Worm (Caenorhabditis elegans) whole organism, late embryonic: ENCODE results near the gene lst-2.
A peak's percentile ranks its signal among the peaks of the same experiment; 100 is the strongest.

Experiments
- C38D4.7 ChIP-seq: fragments of 200-800 bp; sonication (Bioruptor generic); optimal IDR thresholded peaks from 2 replicates; lab custom pipeline; 2018; ENCODE audit warnings: mild to moderate bottlenecking, missing genetic modification characterization, moderate library complexity, missing compliant biosample characterization
- K09A11.1 ChIP-seq: sonication (generic microtip); optimal IDR thresholded peaks from 2 replicates; lab custom pipeline; 2017; ENCODE audit warnings: antibody characterized with exemption, mild to moderate bottlenecking, missing genetic modification characterization, missing compliant biosample characterization; ENCODE audit not compliant: insufficient read depth
- T23F11.4 ChIP-seq: fragments of 200-800 bp; sonication (Bioruptor generic); optimal IDR thresholded peaks from 2 replicates; lab custom pipeline; 2018; ENCODE audit warnings: mild to moderate bottlenecking, missing genetic modification characterization, missing compliant biosample characterization
- ama-1 ChIP-seq: fragments of 150-350 bp; optimal IDR thresholded peaks from 2 replicates; lab custom pipeline; 2014
- ceh-14 ChIP-seq: sonication (generic microtip); optimal IDR thresholded peaks from 2 replicates; lab custom pipeline; 2016; ENCODE audit warnings: missing genotype, missing genetic modification characterization, missing compliant biosample characterization
- ceh-19 ChIP-seq: fragments of 200-800 bp; sonication (Bioruptor generic); optimal IDR thresholded peaks from 2 replicates; lab custom pipeline; 2018; ENCODE audit warnings: mild to moderate bottlenecking, missing genetic modification characterization, missing compliant biosample characterization
- ceh-2 ChIP-seq: sonication (generic microtip); optimal IDR thresholded peaks from 2 replicates; lab custom pipeline; 2016; ENCODE audit warnings: missing genotype, missing genetic modification characterization, missing compliant biosample characterization
- ceh-24 ChIP-seq: sonication (generic microtip); optimal IDR thresholded peaks from 2 replicates; lab custom pipeline; 2016; ENCODE audit warnings: mild to moderate bottlenecking, missing genetic modification characterization, missing compliant biosample characterization
- ceh-30 ChIP-seq: fragments of 150-350 bp; optimal IDR thresholded peaks from 2 replicates; lab custom pipeline; 2014; ENCODE audit warnings: missing biosample characterization, missing genetic modification characterization
- ceh-34 ChIP-seq: sonication (generic microtip); optimal IDR thresholded peaks from 2 replicates; lab custom pipeline; 2016; ENCODE audit warnings: mild to moderate bottlenecking, missing genetic modification characterization, missing compliant biosample characterization
- ceh-48 ChIP-seq: sonication (generic microtip); optimal IDR thresholded peaks from 2 replicates; lab custom pipeline; 2016; ENCODE audit warnings: missing genetic modification characterization, inconsistent platforms, missing compliant biosample characterization
- ceh-6 ChIP-seq: fragments of 200-800 bp; sonication (Bioruptor generic); optimal IDR thresholded peaks from 2 replicates; lab custom pipeline; 2018; ENCODE audit warnings: mild to moderate bottlenecking, missing genetic modification characterization, missing compliant biosample characterization
- ceh-9 ChIP-seq: sonication (generic microtip); optimal IDR thresholded peaks from 2 replicates; lab custom pipeline; 2016; ENCODE audit warnings: mild to moderate bottlenecking, missing genetic modification characterization, inconsistent platforms, missing compliant biosample characterization
- che-1 ChIP-seq: sonication (generic microtip); optimal IDR thresholded peaks from 2 replicates; lab custom pipeline; 2016; ENCODE audit warnings: mild to moderate bottlenecking, missing genetic modification characterization, missing compliant biosample characterization
- dmd-4 ChIP-seq: sonication (generic microtip); optimal IDR thresholded peaks from 2 replicates; lab custom pipeline; 2016; ENCODE audit warnings: borderline replicate concordance, missing genetic modification characterization, missing compliant biosample characterization
- elt-2 ChIP-seq: sonication (generic microtip); optimal IDR thresholded peaks from 2 replicates; lab custom pipeline; 2016; ENCODE audit warnings: missing genetic modification reagents, missing genetic modification characterization, missing compliant biosample characterization
- elt-4 ChIP-seq: sonication (generic microtip); optimal IDR thresholded peaks from 2 replicates; lab custom pipeline; 2016; ENCODE audit warnings: missing genetic modification characterization, missing compliant biosample characterization
- ets-4 ChIP-seq: sonication (generic microtip); optimal IDR thresholded peaks from 2 replicates; lab custom pipeline; 2016; ENCODE audit warnings: missing genetic modification characterization, missing compliant biosample characterization
- eyg-1 ChIP-seq: sonication (generic microtip); optimal IDR thresholded peaks from 2 replicates; lab custom pipeline; 2016; ENCODE audit warnings: missing genotype, missing genetic modification characterization, missing compliant biosample characterization
- hlh-15 ChIP-seq: sonication (generic microtip); optimal IDR thresholded peaks from 2 replicates; lab custom pipeline; 2016; ENCODE audit warnings: missing genetic modification characterization, missing compliant biosample characterization
- hlh-8 ChIP-seq: sonication (generic microtip); optimal IDR thresholded peaks from 2 replicates; lab custom pipeline; 2016; ENCODE audit warnings: missing genotype, missing genetic modification characterization, missing compliant biosample characterization
- lim-6 ChIP-seq: sonication (generic microtip); optimal IDR thresholded peaks from 2 replicates; lab custom pipeline; 2016; ENCODE audit warnings: missing genetic modification characterization, missing compliant biosample characterization
- madf-2 ChIP-seq: sonication (generic microtip); optimal IDR thresholded peaks from 2 replicates; lab custom pipeline; 2017; ENCODE audit warnings: missing genetic modification characterization, missing compliant biosample characterization
- mec-3 ChIP-seq: sonication (generic microtip); optimal IDR thresholded peaks from 2 replicates; lab custom pipeline; 2016; ENCODE audit warnings: borderline replicate concordance, missing genetic modification characterization, missing compliant biosample characterization
- nfya-1 ChIP-seq: sonication (generic microtip); optimal IDR thresholded peaks from 2 replicates; lab custom pipeline; 2017; ENCODE audit warnings: missing genetic modification characterization, mild to moderate bottlenecking, missing compliant biosample characterization, antibody characterized with exemption, moderate library complexity
- odd-2 ChIP-seq: sonication (generic microtip); optimal IDR thresholded peaks from 2 replicates; lab custom pipeline; 2017; ENCODE audit warnings: antibody characterized with exemption, mild to moderate bottlenecking, missing genetic modification characterization, missing compliant biosample characterization
- pat-9 ChIP-seq: fragments of 200-800 bp; sonication (Bioruptor generic); optimal IDR thresholded peaks from 2 replicates; lab custom pipeline; 2018; ENCODE audit warnings: mild to moderate bottlenecking, missing genetic modification characterization, moderate library complexity, missing compliant biosample characterization
- pros-1 ChIP-seq: fragments of 150-350 bp; optimal IDR thresholded peaks from 2 replicates; lab custom pipeline; 2014; ENCODE audit warnings: missing biosample characterization, missing genetic modification reagents, missing genetic modification characterization
- sdc-2 ChIP-seq: sonication (generic microtip); optimal IDR thresholded peaks from 2 replicates; lab custom pipeline; 2016; ENCODE audit warnings: missing genotype, missing genetic modification characterization, missing compliant biosample characterization
- sox-4 ChIP-seq: sonication (generic microtip); optimal IDR thresholded peaks from 2 replicates; lab custom pipeline; 2017; ENCODE audit warnings: mild to moderate bottlenecking, missing genetic modification characterization, inconsistent platforms, missing compliant biosample characterization
- tbx-2 ChIP-seq: sonication (generic microtip); optimal IDR thresholded peaks from 2 replicates; lab custom pipeline; 2016; ENCODE audit warnings: missing genetic modification characterization, missing compliant biosample characterization
- tbx-7 ChIP-seq: sonication (generic microtip); optimal IDR thresholded peaks from 2 replicates; lab custom pipeline; 2016; ENCODE audit warnings: missing genotype, missing genetic modification characterization, missing compliant biosample characterization
- unc-42 ChIP-seq: sonication (generic microtip); optimal IDR thresholded peaks from 2 replicates; lab custom pipeline; 2016; ENCODE audit warnings: missing genotype, missing genetic modification characterization, missing compliant biosample characterization
- unc-86 ChIP-seq: sonication (generic microtip); optimal IDR thresholded peaks from 2 replicates; lab custom pipeline; 2016; ENCODE audit warnings: missing genetic modification characterization, missing compliant biosample characterization
- ztf-16 ChIP-seq: sonication (generic microtip); optimal IDR thresholded peaks from 2 replicates; lab custom pipeline; 2017; ENCODE audit warnings: missing genetic modification characterization, missing compliant biosample characterization

The lst-2 gene

DNA sequence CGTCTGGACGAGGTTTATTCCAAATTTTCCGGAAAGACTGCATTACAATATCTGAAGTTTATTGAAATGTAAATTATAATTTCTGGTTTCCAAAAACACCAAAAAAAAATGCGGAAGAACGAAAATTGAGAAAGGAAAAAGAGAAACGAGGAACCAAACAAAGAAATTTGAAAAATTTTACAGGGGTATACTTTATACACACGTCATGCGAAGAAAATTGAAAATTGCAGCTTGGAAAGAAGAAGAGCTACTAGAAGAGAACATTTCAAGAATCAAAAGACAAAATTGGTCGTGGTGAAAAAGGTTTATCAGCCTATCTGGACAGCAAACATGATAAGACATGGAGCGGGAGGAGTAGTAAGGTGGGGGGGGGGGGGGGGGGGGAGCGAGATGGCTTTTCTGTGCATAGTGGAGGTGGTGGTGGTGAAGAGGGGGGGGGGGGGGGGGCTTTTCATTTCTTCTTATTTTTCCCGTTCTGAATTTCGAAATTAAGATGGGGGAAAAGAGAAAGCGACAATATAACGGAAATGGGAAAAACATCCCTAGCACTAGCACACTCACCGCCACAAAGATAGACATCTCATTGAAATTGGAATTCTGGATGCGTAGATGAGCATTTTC, at the start of gene lst-2:
Gene lst-2, minus strand, starts transcription at position 51 of the 621 bp plus-strand sequence.
- TF ChIP-seq hlh-15 (tag; lab: Kevin White, UChicago), result no peak
- TF ChIP-seq nfya-1 (tag; lab: Kevin White, UChicago), result no peak
- TF ChIP-seq ceh-34, result no peak
- no peak for TF ChIP-seq madf-2
- TF ChIP-seq ceh-48 (tag; lab: Kevin White, UChicago), result no peak
- TF ChIP-seq elt-2 (tag; lab: Kevin White, UChicago), result no peak
- TF ChIP-seq sdc-2, result no peak
- no peak for TF ChIP-seq sox-4 (tag; lab: Kevin White, UChicago)
- no peak for TF ChIP-seq ceh-6 (GFP tag; lab: Kevin White, UChicago)
- TF ChIP-seq C38D4.7 (GFP tag; lab: Kevin White, UChicago), result no peak

DNA sequence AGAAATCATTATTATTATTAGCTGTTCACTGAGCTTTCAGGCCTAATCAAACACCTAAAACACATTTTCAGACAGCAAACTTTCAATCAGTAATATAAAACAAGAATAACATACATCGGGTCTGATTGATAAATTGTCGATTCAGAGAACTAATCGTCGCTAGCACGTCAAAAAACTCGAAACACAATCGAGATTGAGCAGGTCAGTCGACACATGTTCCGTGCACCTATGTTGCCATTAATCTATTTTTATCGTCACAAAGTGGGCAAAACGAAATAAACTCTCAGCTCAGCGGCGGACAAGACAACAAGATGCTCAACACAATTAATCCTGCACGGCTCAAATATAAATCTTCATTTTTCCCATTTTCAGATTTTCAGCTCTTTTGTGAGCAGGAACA, 46.2 kb upstream of the lst-2 start:
- no peak for TF ChIP-seq mec-3 (tag; lab: Kevin White, UChicago)
- TF ChIP-seq ceh-9, result no peak
- TF ChIP-seq unc-42, result no peak
- TF ChIP-seq C38D4.7 (GFP tag; lab: Kevin White, UChicago), result no peak
- TF ChIP-seq pat-9 (tag; lab: Kevin White, UChicago), result no peak
- no peak for TF ChIP-seq ets-4
- TF ChIP-seq ceh-14, result no peak
- TF ChIP-seq ceh-24 (tag; lab: Kevin White, UChicago), result no peak
- no peak for TF ChIP-seq ceh-2 (tag; lab: Kevin White, UChicago)
- no peak for TF ChIP-seq elt-4 (tag; lab: Kevin White, UChicago)
- no peak for TF ChIP-seq dmd-4 (tag; lab: Kevin White, UChicago)
- TF ChIP-seq ceh-19 (GFP tag; lab: Kevin White, UChicago), result no peak
- no peak for TF ChIP-seq ceh-6 (GFP tag; lab: Kevin White, UChicago)
- TF ChIP-seq ama-1 (lab: Kevin White, UChicago), result no peak
- no peak for TF ChIP-seq unc-86
- TF ChIP-seq ztf-16 (tag; lab: Kevin White, UChicago), result no peak

DNA sequence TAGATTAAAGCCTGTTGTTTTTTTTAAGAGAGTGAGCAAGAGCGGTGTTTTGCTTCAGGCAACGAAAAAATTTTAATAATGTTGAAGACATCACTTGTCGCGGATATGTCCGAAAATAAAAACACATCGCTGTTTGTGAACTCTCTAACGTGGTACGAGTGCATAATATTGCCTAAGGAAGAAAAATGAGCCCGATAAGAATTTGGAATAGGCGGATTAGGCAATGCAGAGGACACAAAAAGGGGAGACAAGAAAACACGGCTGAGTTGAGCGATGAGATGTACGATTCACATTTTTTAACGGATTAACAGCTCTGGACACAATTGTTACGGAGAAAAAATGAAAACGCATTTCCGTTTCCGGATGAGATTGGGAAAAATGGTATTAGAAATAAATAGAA, 44.2 kb upstream of the lst-2 start:
- TF ChIP-seq nfya-1 (tag; lab: Kevin White, UChicago), result no peak
- no peak for TF ChIP-seq elt-2 (tag; lab: Kevin White, UChicago)
- no peak for TF ChIP-seq che-1 (tag; lab: Kevin White, UChicago)
- no peak for TF ChIP-seq eyg-1 (tag; lab: Kevin White, UChicago)
- no peak for TF ChIP-seq K09A11.1 (tag; lab: Kevin White, UChicago)
- TF ChIP-seq hlh-8 (tag; lab: Kevin White, UChicago), result no peak
- TF ChIP-seq sdc-2, result no peak
- TF ChIP-seq pros-1 (tag; lab: Kevin White, UChicago), result no peak
- TF ChIP-seq lim-6 (tag; lab: Kevin White, UChicago), result no peak
- TF ChIP-seq tbx-2, result no peak
- TF ChIP-seq T23F11.4 (GFP tag; lab: Kevin White, UChicago), result no peak
- no peak for TF ChIP-seq hlh-15 (tag; lab: Kevin White, UChicago)
- TF ChIP-seq ceh-2 (tag; lab: Kevin White, UChicago), result no peak
- no peak for TF ChIP-seq ceh-6 (GFP tag; lab: Kevin White, UChicago)
- TF ChIP-seq mec-3 (tag; lab: Kevin White, UChicago), result no peak

DNA sequence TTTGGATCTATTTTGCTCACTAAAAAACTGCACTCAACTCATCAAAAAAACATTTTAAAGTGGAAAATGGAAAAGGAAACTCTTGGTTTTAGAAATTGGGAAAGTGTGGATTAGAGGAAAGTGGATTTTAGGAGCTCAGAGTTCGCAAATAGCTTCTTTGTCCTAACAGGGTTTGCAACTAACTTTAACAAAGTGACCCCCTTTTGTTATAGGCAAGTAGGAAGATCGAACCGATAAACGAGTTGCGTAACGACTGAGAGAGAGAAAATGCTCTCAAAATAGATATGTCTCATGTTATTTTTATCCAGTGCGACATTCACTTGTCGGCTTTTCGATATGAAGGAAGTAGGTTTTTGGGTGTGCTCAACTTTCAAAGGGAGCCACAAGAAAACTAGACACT, 43.3 kb upstream of the lst-2 start:
- TF ChIP-seq unc-42, result peak; percentile 65
- TF ChIP-seq tbx-7 (tag; lab: Kevin White, UChicago), result no peak

DNA sequence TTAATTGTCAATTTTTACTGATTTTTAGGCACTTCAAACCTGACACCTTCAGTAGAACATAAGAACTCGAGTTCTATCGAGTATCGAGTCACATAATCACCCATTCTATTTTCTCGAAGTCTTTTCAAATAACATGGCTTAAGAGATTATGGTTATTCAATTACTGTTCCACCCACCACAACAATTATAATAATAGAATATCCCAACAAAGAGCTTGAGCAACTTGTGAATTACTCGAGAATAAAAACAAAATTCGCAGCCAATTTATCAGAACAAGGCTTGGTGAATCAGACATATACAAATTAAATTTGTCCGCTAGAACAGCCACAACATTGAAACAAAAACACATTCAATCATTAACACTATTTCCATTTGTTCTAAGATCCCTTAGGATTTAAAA, 41.1 kb upstream of the lst-2 start:
- TF ChIP-seq odd-2 (no peak), ceh-30 (tag; lab: Kevin White, UChicago) (no peak), unc-42 (peak; percentile 86)
- TF ChIP-seq, all 69 proteins: peak for 1
